Worm (Caenorhabditis elegans) whole organism, L1 larva: ENCODE data around the gene C25A8.5.

Experiments used
- ama-1 ChIP-seq: fragments of 150-350 bp; optimal IDR thresholded peaks from 2 replicates; lab custom pipeline; 2014
- lin-13 ChIP-seq: fragments of 150-350 bp; optimal IDR thresholded peaks from 2 replicates; lab custom pipeline; 2014; ENCODE audit warnings: missing biosample characterization, missing genetic modification reagents, missing genetic modification characterization
- lin-15B ChIP-seq: fragments of 150-350 bp; sonication (generic microtip); optimal IDR thresholded peaks from 3 replicates; lab custom pipeline; 2014; ENCODE audit warnings: missing biosample characterization, missing genetic modification characterization
- nhr-28 ChIP-seq: fragments of 150-350 bp; optimal IDR thresholded peaks from 2 replicates; lab custom pipeline; 2014; ENCODE audit warnings: missing biosample characterization, missing genetic modification characterization
- nhr-84 ChIP-seq: sonication (generic microtip); optimal IDR thresholded peaks from 2 replicates; lab custom pipeline; 2017; ENCODE audit warnings: missing biosample characterization, missing genetic modification characterization
- pqm-1 ChIP-seq: sonication (generic microtip); optimal IDR thresholded peaks from 3 replicates; lab custom pipeline; 2017; ENCODE audit warnings: missing biosample characterization, missing genetic modification characterization
- rnt-1 ChIP-seq: sonication (generic microtip); optimal IDR thresholded peaks from 2 replicates; lab custom pipeline; 2016; ENCODE audit warnings: mild to moderate bottlenecking, missing genetic modification characterization, moderate library complexity, missing compliant biosample characterization
- sptf-1 ChIP-seq: fragments of 150-350 bp; optimal IDR thresholded peaks from 2 replicates; lab custom pipeline; 2014; ENCODE audit warnings: missing biosample characterization, missing genetic modification characterization
- zag-1 ChIP-seq: fragments of 150-350 bp; optimal IDR thresholded peaks from 2 replicates; lab custom pipeline; 2014; ENCODE audit warnings: missing biosample characterization, missing genetic modification characterization

DNA sequence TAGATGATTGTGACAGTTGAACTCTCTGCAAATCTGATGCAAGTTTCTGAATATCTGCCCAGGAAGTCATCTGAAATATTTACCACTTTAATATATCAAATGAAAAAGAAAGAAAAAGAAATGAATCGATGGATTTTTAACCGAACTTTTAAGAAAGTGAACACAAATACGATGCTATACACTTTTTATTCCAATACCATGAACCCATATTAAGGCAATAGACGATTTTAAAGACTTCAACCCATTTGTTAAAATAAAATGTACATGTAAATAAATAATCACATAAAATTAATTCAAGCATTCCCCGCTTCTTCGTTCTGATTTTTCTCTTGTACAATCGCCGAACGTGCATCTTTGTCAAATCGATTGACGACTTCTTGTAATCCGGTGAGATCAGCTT lies 37.5 kb downstream of the C25A8.5 start, which contains the start of gene ufl-1:
- TF ChIP-seq sptf-1 = no peak
- no peak for TF ChIP-seq pqm-1 (tag; lab: Kevin White, UChicago)
- no peak for TF ChIP-seq nhr-28 (tag; lab: Kevin White, UChicago)
- no peak for TF ChIP-seq zag-1
- TF ChIP-seq lin-15B (tag; lab: Kevin White, UChicago) = no peak
- TF ChIP-seq nhr-84 (tag; lab: Kevin White, UChicago) = no peak
- no peak for TF ChIP-seq ama-1 (lab: Kevin White, UChicago)
- TF ChIP-seq lin-13 = no peak
- no peak for TF ChIP-seq rnt-1
